Fruit fly (Drosophila melanogaster): Measurements from ENCODE around the gene CG1958.

The CG1958 gene

dm6 chrX:7241985-7242627, 24.6 kb upstream of the CG1958 start (continued):
- TF ChIP-seq Gsc (GFP tag; IDR thresholded peaks at IDR 0.05), result no peak
- peak; percentile 15; the same call in 1 of the 2 replicates for TF ChIP-seq MBD-R2 (GFP tag; IDR thresholded peaks at IDR 0.05)
- peak; percentile 57; the same call in 1 of the 2 replicates for TF ChIP-seq Atf6 (GFP tag; IDR thresholded peaks at IDR 0.05)
- TF ChIP-seq Gug (GFP tag; IDR thresholded peaks at IDR 0.05), result peak; percentile 41; the same call in 1 of the 4 replicates
- TF ChIP-seq D (optimal IDR thresholded peaks at IDR 0.05), result no peak
- TF ChIP-seq D (GFP tag; optimal IDR thresholded peaks at IDR 0.05), result peak; percentile 79
- no peak for TF ChIP-seq bbx (GFP tag; IDR thresholded peaks at IDR 0.05; ENCODE audit: partially characterized antibody)
- no peak for TF ChIP-seq tna (GFP tag; IDR thresholded peaks at IDR 0.05; ENCODE audit: partially characterized antibody)
- peak; percentile 54 for TF ChIP-seq CG7786 (GFP tag; optimal IDR thresholded peaks at IDR 0.05)
- peak; percentile 80 for TF ChIP-seq Awh (GFP tag; IDR thresholded peaks at IDR 0.05)
- peak; percentile 31 for TF ChIP-seq pho (GFP tag; optimal IDR thresholded peaks at IDR 0.05)
- TF ChIP-seq Hsf (GFP tag; optimal IDR thresholded peaks at IDR 0.05), result peak; percentile 83
- peak; percentile 78 for TF ChIP-seq shn (GFP tag; optimal IDR thresholded peaks at IDR 0.05)
- TF ChIP-seq lola (GFP tag; optimal IDR thresholded peaks at IDR 0.05), result peak in 1 of 3 experiments; percentile 64
- peak; percentile 80 for TF ChIP-seq CG13775 (GFP tag; optimal IDR thresholded peaks at IDR 0.05)
- peak; percentile 71 for TF ChIP-seq nau (GFP tag; optimal IDR thresholded peaks at IDR 0.05)
- TF ChIP-seq HLH3B (GFP tag; IDR thresholded peaks at IDR 0.05), result peak; percentile 73
- peak; percentile 73 for TF ChIP-seq CG1603 (tag; optimal IDR thresholded peaks at IDR 0.05)
- peak; percentile 84 for TF ChIP-seq CG10274 (GFP tag; optimal IDR thresholded peaks at IDR 0.05)
- TF ChIP-seq kni (GFP tag; optimal IDR thresholded peaks at IDR 0.05), result peak; percentile 92
- no peak for TF ChIP-seq rib (GFP tag; IDR thresholded peaks at IDR 0.05)
- TF ChIP-seq Neu2 (GFP tag; optimal IDR thresholded peaks at IDR 0.05; ENCODE audit: borderline replicate concordance), result no peak
- peak; percentile 63 for TF ChIP-seq CG11247 (GFP tag; IDR thresholded peaks at IDR 0.05)
- TF ChIP-seq CG10543 (GFP tag; optimal IDR thresholded peaks at IDR 0.05), result peak; percentile 84
- peak; percentile 74 for TF ChIP-seq CG30403 (GFP tag; optimal IDR thresholded peaks at IDR 0.05)
- no peak for TF ChIP-seq mld (GFP tag; IDR thresholded peaks at IDR 0.05; ENCODE audit: partially characterized antibody)
- peak; percentile 54 for TF ChIP-seq Aef1 (GFP tag; IDR thresholded peaks at IDR 0.05)
- TF ChIP-seq pum (GFP tag; optimal IDR thresholded peaks at IDR 0.05), result peak; percentile 68
- TF ChIP-seq CG43689 (GFP tag; IDR thresholded peaks at IDR 0.05), result peak; percentile 66
- TF ChIP-seq ems (GFP tag; optimal IDR thresholded peaks at IDR 0.05), result peak; percentile 46
- TF ChIP-seq cwo (GFP tag; optimal IDR thresholded peaks at IDR 0.05), result no peak
- peak; percentile 49; the same call in 1 of the 2 replicates for TF ChIP-seq Xrp1 (GFP tag; IDR thresholded peaks at IDR 0.05)
- peak; percentile 72 for TF ChIP-seq CG10366 (GFP tag; IDR thresholded peaks at IDR 0.05)
- TF ChIP-seq Drgx (GFP tag; IDR thresholded peaks at IDR 0.05), result peak; percentile 66; the same call in 1 of the 2 replicates
- TF ChIP-seq CG12155 (GFP tag; optimal IDR thresholded peaks at IDR 0.05), result peak; percentile 32
- no peak for TF ChIP-seq exex (tag; optimal IDR thresholded peaks at IDR 0.05)
- TF ChIP-seq CG11560 (tag; IDR thresholded peaks at IDR 0.05), result 0 out of 3 replicates have a peak, but pooled peaks have one; percentile 6
- TF ChIP-seq CG2129 (GFP tag; IDR thresholded peaks at IDR 0.05; ENCODE audit: partially characterized antibody), result no peak
- peak; percentile 43 for TF ChIP-seq eyg (GFP tag; optimal IDR thresholded peaks at IDR 0.05)
- TF ChIP-seq Bteb2 (GFP tag; optimal IDR thresholded peaks at IDR 0.05), result peak; percentile 17
- TF ChIP-seq Deaf1 (tag; optimal IDR thresholded peaks at IDR 0.05), result peak; percentile 37
- peak; percentile 86 for TF ChIP-seq CG12071 (GFP tag; optimal IDR thresholded peaks at IDR 0.05)
- no peak for TF ChIP-seq sc (optimal IDR thresholded peaks at IDR 0.05)
- peak; percentile 78 for TF ChIP-seq sc (GFP tag; optimal IDR thresholded peaks at IDR 0.05)
- TF ChIP-seq CG12391 (tag; optimal IDR thresholded peaks at IDR 0.05), result peak; percentile 68
- TF ChIP-seq zfh2 (GFP tag; optimal IDR thresholded peaks at IDR 0.05), result peak; percentile 63
- peak; percentile 78 for TF ChIP-seq Dbx (GFP tag; IDR thresholded peaks at IDR 0.05)
- peak; percentile 70 for TF ChIP-seq CG11504 (tag; optimal IDR thresholded peaks at IDR 0.05)
- TF ChIP-seq CG17359 (tag; optimal IDR thresholded peaks at IDR 0.05), result peak; percentile 79
- TF ChIP-seq Ada2b (GFP tag; IDR thresholded peaks at IDR 0.05), result peak; percentile 60; the same call in 1 of the 2 replicates

All from whole organism, embryonic.